Worm (Caenorhabditis elegans): ENCODE measurements around the gene M106.8.

ce11 chrII:10792611-10793010 lies 50.8 kb downstream of the M106.8 start:
- no peak for TF ChIP-seq snpc-4 (tag; optimal IDR thresholded peaks at IDR 0.05)
- TF ChIP-seq lsy-2 (tag; optimal IDR thresholded peaks at IDR 0.05) = no peak
- TF ChIP-seq lin-35 (GFP tag; optimal IDR thresholded peaks at IDR 0.05) = no peak
- no peak for TF ChIP-seq ama-1 (optimal IDR thresholded peaks at IDR 0.05)
- TF ChIP-seq elt-2 (tag; optimal IDR thresholded peaks at IDR 0.05) = no peak
- no peak for TF ChIP-seq nhr-11 (tag; optimal IDR thresholded peaks at IDR 0.05)
- no peak for TF ChIP-seq nhr-28 (tag; optimal IDR thresholded peaks at IDR 0.05)
- TF ChIP-seq ztf-11 (tag; optimal IDR thresholded peaks at IDR 0.05) = no peak
- no peak for TF ChIP-seq nhr-76 (tag; optimal IDR thresholded peaks at IDR 0.05)
- no peak for TF ChIP-seq nhr-19 (GFP tag; conservative IDR thresholded peaks at IDR 0.05)
- TF ChIP-seq nhr-77 (tag; optimal IDR thresholded peaks at IDR 0.05) = no peak
- TF ChIP-seq nhr-90 (tag; optimal IDR thresholded peaks at IDR 0.05; ENCODE audit: poor library complexity) = no peak
- TF ChIP-seq skn-1 (tag; optimal IDR thresholded peaks at IDR 0.05) = no peak
- no peak for TF ChIP-seq dpl-1 (GFP tag; optimal IDR thresholded peaks at IDR 0.05)

All from whole organism, L1 larva.